Worm (Caenorhabditis elegans) whole organism, L1 larva: Measurements from ENCODE around the gene F52G3.7.

Source experiments
- C04F5.9 ChIP-seq: sonication (generic microtip); optimal IDR thresholded peaks from 2 replicates; lab custom pipeline; 2016; ENCODE audit warnings: missing genetic modification characterization, missing compliant biosample characterization
- F16B12.6 ChIP-seq: fragments of 150-350 bp; optimal IDR thresholded peaks from 2 replicates; lab custom pipeline; 2014; ENCODE audit warnings: missing biosample characterization, missing genetic modification characterization
- Y116A8C.19 ChIP-seq: sonication (generic microtip); optimal IDR thresholded peaks from 2 replicates; lab custom pipeline; 2016; ENCODE audit warnings: missing compliant biosample characterization, missing genetic modification characterization, borderline replicate concordance
- aly-2 ChIP-seq: fragments of 150-350 bp; optimal IDR thresholded peaks from 2 replicates; lab custom pipeline; 2014; ENCODE audit warnings: missing biosample characterization, missing genetic modification characterization
- ceh-63 ChIP-seq: fragments of 200-800 bp; sonication (Bioruptor generic); optimal IDR thresholded peaks from 2 replicates; lab custom pipeline; 2018; ENCODE audit warnings: mild to moderate bottlenecking, missing genetic modification characterization, missing compliant biosample characterization
- ceh-82 ChIP-seq, 3 experiments: fragments of 150-350 bp in 1 of 3; sonication (generic microtip) in 2 of 3; optimal IDR thresholded peaks; 2 replicates each; lab custom pipeline; 2014 to 2017; ENCODE audit warnings: missing biosample characterization in 3 of 3, missing genetic modification characterization in 3 of 3
- ceh-90 ChIP-seq: sonication (generic microtip); optimal IDR thresholded peaks from 2 replicates; lab custom pipeline; 2016; ENCODE audit warnings: missing genetic modification characterization, missing compliant biosample characterization
- dsc-1 ChIP-seq: sonication (generic microtip); optimal IDR thresholded peaks from 2 replicates; lab custom pipeline; 2016; ENCODE audit warnings: mild to moderate bottlenecking, missing genetic modification characterization, missing compliant biosample characterization
- efl-1 ChIP-seq, 4 experiments: fragments of 150-350 bp; optimal IDR thresholded peaks in 3 of 4; peaks in 1 of 4; 1 replicate in 1 of 4; 2 replicates in 3 of 4; lab custom pipeline; 2014; ENCODE audit warnings: missing biosample characterization in 2 of 4, missing genetic modification characterization in 2 of 4, missing genetic modification reagents in 2 of 4
- efl-3 ChIP-seq: fragments of 200-800 bp; sonication (Bioruptor generic); optimal IDR thresholded peaks from 2 replicates; lab custom pipeline; 2018; ENCODE audit warnings: mild to moderate bottlenecking, missing genetic modification characterization, missing compliant biosample characterization
- egl-13 ChIP-seq: sonication (generic microtip); optimal IDR thresholded peaks from 2 replicates; lab custom pipeline; 2016; ENCODE audit warnings: missing genotype, missing genetic modification reagents, missing genetic modification characterization, missing compliant biosample characterization
- elt-2 ChIP-seq: sonication (generic microtip); optimal IDR thresholded peaks from 2 replicates; lab custom pipeline; 2016; ENCODE audit warnings: missing genetic modification characterization, mild to moderate bottlenecking, inconsistent platforms, missing compliant biosample characterization, missing genetic modification reagents
- ets-5 ChIP-seq: fragments of 200-800 bp; sonication (Bioruptor generic); IDR thresholded peaks from 2 replicates; pipeline ENCODE4 v1.3.6; 2022; ENCODE audit warnings: missing genetic modification characterization, missing compliant biosample characterization
- fkh-10 ChIP-seq: sonication (generic microtip); optimal IDR thresholded peaks from 2 replicates; lab custom pipeline; 2017; ENCODE audit warnings: missing biosample characterization, missing genetic modification reagents, missing genetic modification characterization
- grh-1 ChIP-seq: fragments of 200-800 bp; sonication (Bioruptor generic); IDR thresholded peaks from 2 replicates; pipeline ENCODE4 v1.3.6; 2022; ENCODE audit warnings: missing genetic modification reagents, missing genetic modification characterization, missing compliant biosample characterization
- hlh-17 ChIP-seq: fragments of 200-800 bp; sonication (Bioruptor generic); optimal IDR thresholded peaks from 2 replicates; lab custom pipeline; 2018; ENCODE audit warnings: missing genetic modification characterization, mild to moderate bottlenecking, missing compliant biosample characterization, moderate library complexity, borderline replicate concordance
- irx-1 ChIP-seq: sonication (generic microtip); optimal IDR thresholded peaks from 2 replicates; lab custom pipeline; 2016; ENCODE audit warnings: missing genetic modification characterization, missing compliant biosample characterization
- lin-13 ChIP-seq: fragments of 150-350 bp; optimal IDR thresholded peaks from 2 replicates; lab custom pipeline; 2014; ENCODE audit warnings: missing biosample characterization, missing genetic modification reagents, missing genetic modification characterization
- lin-14 ChIP-seq: fragments of 200-800 bp; sonication (Bioruptor generic); optimal IDR thresholded peaks from 2 replicates; lab custom pipeline; 2018; ENCODE audit warnings: mild to moderate bottlenecking, missing genetic modification characterization, moderate library complexity, missing compliant biosample characterization
- lin-15B ChIP-seq: fragments of 150-350 bp; sonication (generic microtip); optimal IDR thresholded peaks from 3 replicates; lab custom pipeline; 2014; ENCODE audit warnings: missing biosample characterization, missing genetic modification characterization
- lsy-2 ChIP-seq, 2 experiments: fragments of 150-350 bp; optimal IDR thresholded peaks; 2 replicates each; lab custom pipeline; 2014; ENCODE audit warnings: missing biosample characterization in 2 of 2, missing genetic modification characterization in 2 of 2
- mab-9 ChIP-seq: fragments of 200-800 bp; sonication (Bioruptor generic); IDR thresholded peaks from 2 replicates; pipeline ENCODE4 v1.3.6; 2022; ENCODE audit warnings: missing genetic modification reagents, missing genetic modification characterization, missing compliant biosample characterization
- nhr-71 ChIP-seq: sonication (generic microtip); optimal IDR thresholded peaks from 2 replicates; lab custom pipeline; 2016; ENCODE audit warnings: mild to moderate bottlenecking, missing genetic modification characterization, moderate library complexity, missing compliant biosample characterization
- nhr-77 ChIP-seq: fragments of 150-350 bp; optimal IDR thresholded peaks from 2 replicates; lab custom pipeline; 2014; ENCODE audit warnings: missing biosample characterization, missing genetic modification characterization
- nhr-90 ChIP-seq: sonication (generic microtip); optimal IDR thresholded peaks from 2 replicates; lab custom pipeline; 2016; ENCODE audit warnings: mild to moderate bottlenecking, missing genetic modification characterization, missing compliant biosample characterization; ENCODE audit not compliant: poor library complexity
- pqm-1 ChIP-seq: sonication (generic microtip); optimal IDR thresholded peaks from 3 replicates; lab custom pipeline; 2017; ENCODE audit warnings: missing biosample characterization, missing genetic modification characterization
- rnt-1 ChIP-seq: sonication (generic microtip); optimal IDR thresholded peaks from 2 replicates; lab custom pipeline; 2016; ENCODE audit warnings: mild to moderate bottlenecking, missing genetic modification characterization, moderate library complexity, missing compliant biosample characterization
- snpc-4 ChIP-seq: fragments of 150-350 bp; optimal IDR thresholded peaks from 2 replicates; lab custom pipeline; 2014; ENCODE audit warnings: missing biosample characterization, missing genetic modification characterization
- snu-23 ChIP-seq: sonication (generic microtip); optimal IDR thresholded peaks from 2 replicates; lab custom pipeline; 2016; ENCODE audit warnings: missing genetic modification characterization, missing compliant biosample characterization
- sptf-1 ChIP-seq: fragments of 150-350 bp; optimal IDR thresholded peaks from 2 replicates; lab custom pipeline; 2014; ENCODE audit warnings: missing biosample characterization, missing genetic modification characterization
- tlp-1 ChIP-seq: fragments of 150-350 bp; optimal IDR thresholded peaks from 2 replicates; lab custom pipeline; 2014; ENCODE audit warnings: missing biosample characterization, missing genetic modification characterization
- unc-130 ChIP-seq: fragments of 150-350 bp; optimal IDR thresholded peaks from 2 replicates; lab custom pipeline; 2017; ENCODE audit warnings: missing biosample characterization, missing genetic modification characterization, inconsistent platforms
- unc-30 ChIP-seq: sonication (generic microtip); optimal IDR thresholded peaks from 2 replicates; lab custom pipeline; 2017; ENCODE audit warnings: missing biosample characterization, missing genetic modification characterization
- unc-62 ChIP-seq: fragments of 150-350 bp; optimal IDR thresholded peaks from 2 replicates; lab custom pipeline; 2014; ENCODE audit warnings: missing biosample characterization, missing genetic modification reagents, missing genetic modification characterization
- unc-98 ChIP-seq: fragments of 200-800 bp; sonication (Bioruptor generic); IDR thresholded peaks from 2 replicates; pipeline ENCODE4 v1.3.6; 2022; ENCODE audit warnings: missing genetic modification characterization, missing compliant biosample characterization
- xbp-1 ChIP-seq: sonication (generic microtip); optimal IDR thresholded peaks from 2 replicates; lab custom pipeline; 2016; ENCODE audit warnings: missing genetic modification characterization, missing compliant biosample characterization
- zag-1 ChIP-seq: fragments of 150-350 bp; optimal IDR thresholded peaks from 2 replicates; lab custom pipeline; 2014; ENCODE audit warnings: missing biosample characterization, missing genetic modification characterization
- ztf-4 ChIP-seq: fragments of 150-350 bp; optimal IDR thresholded peaks from 2 replicates; lab custom pipeline; 2014; ENCODE audit warnings: missing biosample characterization, missing genetic modification characterization

The F52G3.7 gene

DNA sequence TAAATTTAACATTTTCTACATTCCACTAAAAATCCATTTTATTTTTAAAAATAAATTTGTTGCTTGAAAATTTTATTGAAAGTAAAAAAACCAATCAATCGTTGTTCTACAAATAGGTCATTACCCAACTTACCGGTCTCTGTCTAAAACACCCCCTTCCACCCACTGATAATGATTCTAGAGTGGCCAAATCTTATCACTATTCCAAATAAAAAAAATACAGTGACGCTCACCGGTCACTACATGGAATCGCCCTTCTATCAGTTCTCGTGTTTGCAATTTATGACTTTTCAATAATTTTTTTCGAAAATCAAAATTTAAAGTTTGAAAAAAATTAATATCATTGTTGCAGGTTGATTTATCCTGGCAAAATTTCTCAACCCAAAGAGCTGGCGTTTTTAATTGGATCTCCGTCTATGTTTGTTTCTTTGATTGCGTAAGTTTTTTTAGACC is at the start of gene F52G3.7, which contains the start of gene F52G3.1:
Gene F52G3.7, plus strand, starts transcription at position 403 of the 453 bp plus-strand sequence.
Gene F52G3.1, plus strand, starts transcription at position 353 of the 453 bp plus-strand sequence.
- peak; percentile 6 for TF ChIP-seq elt-2
- TF ChIP-seq pqm-1 (tag; lab: Kevin White, UChicago): no peak

DNA sequence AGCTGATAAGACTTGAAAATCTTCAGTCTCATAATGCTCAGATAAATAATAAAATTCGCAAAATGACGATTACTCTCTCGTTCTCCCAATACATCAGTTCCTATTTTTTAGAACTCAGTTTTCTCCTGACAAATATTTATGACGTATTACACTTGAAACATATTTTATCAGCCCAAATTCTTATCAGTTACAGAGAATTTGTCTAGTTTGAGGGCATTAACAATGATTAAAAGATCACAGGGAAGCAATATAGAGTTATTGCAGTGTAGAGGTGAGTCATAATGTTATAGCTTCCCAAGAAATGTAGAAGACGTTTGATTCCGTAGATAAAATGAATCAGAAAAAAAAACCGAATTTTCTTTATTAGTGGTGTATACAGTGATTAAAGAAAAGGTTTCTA is 44.3 kb upstream of the F52G3.7 start:
- TF ChIP-seq ceh-82 (tag; optimal IDR thresholded peaks at IDR 0.05; lab: Kevin White, UChicago): no peak
- no peak for TF ChIP-seq sptf-1 (tag; lab: Kevin White, UChicago)
- no peak for TF ChIP-seq ceh-90 (tag; lab: Kevin White, UChicago)
- TF ChIP-seq xbp-1 (tag; lab: Kevin White, UChicago): no peak
- TF ChIP-seq ztf-4 (tag; lab: Kevin White, UChicago): no peak
- peak; percentile 53 for TF ChIP-seq dsc-1
- no peak for TF ChIP-seq ets-5 (GFP tag; lab: Robert Waterston, UW)
- TF ChIP-seq efl-1 (optimal IDR thresholded peaks at IDR 0.05; lab: Kevin White, UChicago): no peak
- peak in 1 of 2 experiments; percentile 2 for TF ChIP-seq efl-1 (GFP tag; optimal IDR thresholded peaks at IDR 0.05 in 1 of 2; lab: Kevin White, UChicago)
- no peak for TF ChIP-seq nhr-77 (tag; lab: Kevin White, UChicago)
- TF ChIP-seq, all 84 proteins: peak for 2

DNA sequence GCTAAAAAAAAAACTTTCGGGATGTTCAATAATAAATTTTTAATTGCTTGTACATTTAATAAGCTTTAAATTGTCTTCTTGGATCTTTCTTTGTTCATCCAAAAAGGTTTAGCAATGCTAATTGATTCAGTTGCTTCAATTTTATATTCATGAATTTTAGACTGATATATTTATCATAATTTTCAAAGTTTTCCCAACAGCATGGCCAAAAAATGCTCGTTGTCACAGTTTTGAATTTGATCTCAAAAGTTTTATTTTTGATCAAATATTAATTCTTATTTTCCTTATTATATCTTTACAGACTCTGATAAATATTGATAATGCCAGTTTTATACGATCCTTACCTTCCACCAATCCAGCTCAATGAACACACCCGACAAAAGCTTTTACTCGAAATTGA is 42.2 kb upstream of the F52G3.7 start, which contains the start of gene fbxb-114:
Gene fbxb-114, plus strand, starts transcription at position 301 of the 400 bp plus-strand sequence.
- TF ChIP-seq Y116A8C.19 (tag; lab: Kevin White, UChicago) (no peak), nhr-71 (no peak), fkh-10 (GFP tag; lab: Kevin White, UChicago) (no peak), grh-1 (GFP tag; lab: Robert Waterston, UW) (no peak), zag-1 (tag; lab: Kevin White, UChicago) (no peak), unc-98 (GFP tag; lab: Robert Waterston, UW) (no peak), aly-2 (no peak), nhr-90 (tag; lab: Kevin White, UChicago) (no peak), ceh-63 (GFP tag; lab: Kevin White, UChicago) (no peak), C04F5.9 (tag; lab: Kevin White, UChicago) (no peak), unc-30 (no peak), F16B12.6 (tag; lab: Kevin White, UChicago) (no peak), unc-130 (tag; lab: Kevin White, UChicago) (no peak), lin-14 (GFP tag; lab: Kevin White, UChicago) (no peak), lsy-2 (tag; optimal IDR thresholded peaks at IDR 0.05; lab: Kevin White, UChicago) (no peak), egl-13 (tag; lab: Kevin White, UChicago) (no peak), lin-15B (tag; lab: Kevin White, UChicago) (no peak), mab-9 (no peak), lin-13 (GFP tag; lab: Kevin White, UChicago) (no peak)

DNA sequence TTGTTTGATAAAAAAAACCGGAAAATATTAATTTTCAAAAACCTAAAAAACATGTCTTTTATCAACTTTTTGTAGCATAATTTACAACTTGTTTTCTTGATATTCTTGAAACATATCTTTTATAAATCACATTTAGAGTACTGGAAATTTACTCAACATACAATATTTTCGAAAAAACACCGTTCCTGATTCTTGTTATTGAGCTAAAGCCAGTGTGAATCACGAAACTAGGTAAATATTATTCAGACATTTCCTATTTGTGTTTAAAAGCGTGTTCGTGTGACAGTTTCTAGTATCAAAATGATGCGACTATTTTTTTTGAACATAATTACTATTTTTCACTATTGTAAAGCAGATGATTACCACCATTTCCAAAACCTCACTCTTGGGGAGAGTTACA is 40.1 kb upstream of the F52G3.7 start, which contains the start of gene C30E1.4:
Gene C30E1.4, plus strand, starts transcription at position 301 of the 400 bp plus-strand sequence.
- TF ChIP-seq hlh-17: no peak

DNA sequence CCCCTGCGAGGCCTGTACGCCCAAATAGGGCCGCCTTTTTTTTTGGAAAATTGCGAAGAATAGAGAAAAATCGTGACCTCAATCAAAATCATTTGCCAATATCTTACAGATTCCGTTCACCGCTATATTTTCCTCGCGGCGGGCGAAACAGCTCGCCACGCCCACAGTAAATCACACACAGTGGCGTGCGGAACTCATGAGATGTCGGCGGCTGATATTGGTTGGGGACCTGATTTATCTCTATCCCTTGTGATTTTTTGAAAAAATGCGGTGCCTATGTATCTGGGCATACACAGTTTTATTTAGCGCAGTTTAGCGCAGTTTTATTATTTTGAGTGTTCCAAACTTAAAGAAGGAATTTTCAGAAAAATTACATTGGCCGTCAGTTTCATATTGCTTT is 38.4 kb upstream of the F52G3.7 start:
- TF ChIP-seq efl-3 (GFP tag; lab: Kevin White, UChicago): no peak
- no peak for TF ChIP-seq Y116A8C.19 (tag; lab: Kevin White, UChicago)
- TF ChIP-seq snpc-4 (tag; lab: Kevin White, UChicago): peak; percentile 86
- TF ChIP-seq grh-1 (GFP tag; lab: Robert Waterston, UW): no peak
- TF ChIP-seq rnt-1: peak; percentile 27
- no peak for TF ChIP-seq snu-23 (GFP tag; lab: Kevin White, UChicago)
- no peak for TF ChIP-seq unc-62 (GFP tag; lab: Kevin White, UChicago)
- TF ChIP-seq mab-9: no peak
- no peak for TF ChIP-seq irx-1 (tag; lab: Kevin White, UChicago)
- no peak for TF ChIP-seq tlp-1
